Worm (Caenorhabditis elegans) whole organism, early embryonic: Measurements from ENCODE around the gene Y2H9A.4.

Source experiments
- B0310.2 ChIP-seq: sonication (generic microtip); optimal IDR thresholded peaks from 2 replicates; lab custom pipeline; 2016; ENCODE audit warnings: mild to moderate bottlenecking, missing genetic modification characterization, missing compliant biosample characterization
- F13C5.2 ChIP-seq: sonication (generic microtip); optimal IDR thresholded peaks from 2 replicates; lab custom pipeline; 2017; ENCODE audit warnings: mild to moderate bottlenecking, missing genetic modification characterization, inconsistent platforms, missing compliant biosample characterization
- aly-1 ChIP-seq: sonication (generic microtip); optimal IDR thresholded peaks from 2 replicates; lab custom pipeline; 2016; ENCODE audit warnings: missing genetic modification characterization, missing compliant biosample characterization
- ama-1 ChIP-seq: fragments of 150-350 bp; optimal IDR thresholded peaks from 2 replicates; lab custom pipeline; 2014
- ceh-13 ChIP-seq: fragments of 200-800 bp; sonication (Bioruptor generic); optimal IDR thresholded peaks from 2 replicates; lab custom pipeline; 2018; ENCODE audit warnings: mild to moderate bottlenecking, missing genetic modification characterization, missing compliant biosample characterization
- ceh-36 ChIP-seq: sonication (generic microtip); optimal IDR thresholded peaks from 2 replicates; lab custom pipeline; 2016; ENCODE audit warnings: missing genetic modification characterization, inconsistent platforms, missing compliant biosample characterization
- ets-7 ChIP-seq: sonication (generic microtip); optimal IDR thresholded peaks from 2 replicates; lab custom pipeline; 2016; ENCODE audit warnings: missing genotype, missing genetic modification characterization, missing compliant biosample characterization
- flt-1 ChIP-seq: fragments of 200-800 bp; sonication (Bioruptor generic); IDR thresholded peaks from 2 replicates; pipeline ENCODE4 v1.3.6; 2022; ENCODE audit warnings: missing genetic modification characterization, missing compliant biosample characterization
- hmbx-1 ChIP-seq: sonication (generic microtip); optimal IDR thresholded peaks from 2 replicates; lab custom pipeline; 2016; ENCODE audit warnings: mild to moderate bottlenecking, missing genetic modification characterization, missing compliant biosample characterization
- hmg-4 ChIP-seq: fragments of 200-800 bp; sonication (Bioruptor generic); optimal IDR thresholded peaks from 2 replicates; lab custom pipeline; 2018; ENCODE audit warnings: mild to moderate bottlenecking, missing genetic modification characterization, missing compliant biosample characterization
- hnd-1 ChIP-seq: sonication (generic microtip); optimal IDR thresholded peaks from 2 replicates; lab custom pipeline; 2016; ENCODE audit warnings: missing genetic modification characterization, missing compliant biosample characterization
- pes-1 ChIP-seq: fragments of 200-800 bp; sonication (Bioruptor generic); IDR thresholded peaks from 2 replicates; pipeline ENCODE4 v1.3.6; 2022; ENCODE audit warnings: missing genetic modification reagents, missing genetic modification characterization, missing compliant biosample characterization
- scrt-1 ChIP-seq: fragments of 200-800 bp; sonication (Bioruptor generic); IDR thresholded peaks from 2 replicates; pipeline ENCODE4 v1.3.6; 2022; ENCODE audit warnings: missing genetic modification characterization, missing compliant biosample characterization
- sea-1 ChIP-seq: fragments of 200-800 bp; sonication (Bioruptor generic); conservative IDR thresholded peaks from 2 replicates; pipeline ENCODE4 v1.3.6; 2022; ENCODE audit warnings: missing genetic modification characterization, missing compliant biosample characterization
- tbx-11 ChIP-seq: fragments of 200-800 bp; sonication (Bioruptor generic); IDR thresholded peaks from 2 replicates; pipeline ENCODE4 v1.3.6; 2022; ENCODE audit warnings: missing genetic modification characterization, missing compliant biosample characterization
- tbx-37 ChIP-seq: fragments of 200-800 bp; sonication (Bioruptor generic); conservative IDR thresholded peaks from 2 replicates; pipeline ENCODE4 v1.3.6; 2022; ENCODE audit warnings: missing genetic modification reagents, missing genetic modification characterization, missing compliant biosample characterization
- tra-4 ChIP-seq: sonication (generic microtip); optimal IDR thresholded peaks from 2 replicates; lab custom pipeline; 2017; ENCODE audit warnings: missing genetic modification characterization, missing compliant biosample characterization

The Y2H9A.4 gene

DNA sequence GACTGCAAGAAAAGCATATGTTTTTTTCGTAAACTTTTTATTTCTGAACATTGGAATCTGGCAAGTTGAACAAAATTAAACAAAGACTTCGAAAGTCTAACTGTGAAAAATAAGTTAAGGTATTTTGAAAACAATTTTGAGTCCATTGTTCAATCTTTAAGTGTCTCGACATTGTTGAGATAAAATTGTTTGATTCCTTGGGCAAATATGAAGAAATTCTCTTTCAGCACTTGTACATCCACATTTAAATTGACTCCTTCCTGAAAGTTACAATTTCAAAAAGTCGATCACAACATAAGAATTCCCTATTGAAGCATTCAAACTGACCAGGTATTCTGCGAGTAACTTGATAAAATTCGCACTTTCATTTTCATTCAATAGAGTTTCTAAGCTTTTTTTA lies 29.6 kb upstream of the Y2H9A.4 start:
- no peak for TF ChIP-seq tra-4
- no peak for TF ChIP-seq sea-1 (GFP tag; lab: Robert Waterston, UW)
- TF ChIP-seq ceh-36: no peak
- TF ChIP-seq scrt-1 (GFP tag; lab: Robert Waterston, UW): no peak
- TF ChIP-seq aly-1 (tag; lab: Kevin White, UChicago): no peak
- no peak for TF ChIP-seq ets-7 (tag; lab: Kevin White, UChicago)
- TF ChIP-seq hmg-4: no peak
- no peak for TF ChIP-seq tbx-37
- no peak for TF ChIP-seq hnd-1 (tag; lab: Kevin White, UChicago)
- TF ChIP-seq ceh-13 (GFP tag; lab: Kevin White, UChicago): no peak
- no peak for TF ChIP-seq B0310.2 (tag; lab: Kevin White, UChicago)
- TF ChIP-seq hmbx-1: no peak
- no peak for TF ChIP-seq pes-1
- no peak for TF ChIP-seq flt-1 (GFP tag; lab: Robert Waterston, UW)
- no peak for TF ChIP-seq tbx-11 (GFP tag; lab: Robert Waterston, UW)
- no peak for TF ChIP-seq F13C5.2
- no peak for TF ChIP-seq ama-1

DNA sequence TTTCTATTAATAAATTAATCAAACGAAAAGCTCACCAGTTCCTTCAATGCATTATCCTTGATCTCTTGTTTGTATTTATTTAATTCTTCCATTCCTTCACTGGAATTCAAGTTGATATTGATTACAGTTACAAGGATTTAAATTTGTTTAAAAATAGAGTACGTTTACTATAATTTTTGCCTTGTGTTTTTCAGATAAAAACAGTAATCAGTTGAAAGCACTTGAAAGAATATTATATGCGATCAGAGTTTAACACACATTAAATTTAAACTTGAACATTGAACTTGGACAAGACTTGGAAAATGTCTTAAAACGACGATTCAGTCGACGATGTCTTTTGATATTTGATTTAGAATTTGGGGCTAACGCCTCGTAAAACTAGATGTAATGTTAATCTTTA lies 28.2 kb upstream of the Y2H9A.4 start, which contains the start of gene F53F1.6:
F53F1.6 (minus strand) TSS at position 101 of the 400 bp plus-strand sequence.
- TF ChIP-seq ets-7 (tag; lab: Kevin White, UChicago): no peak
- TF ChIP-seq scrt-1 (GFP tag; lab: Robert Waterston, UW): no peak

ce11 chrV:13420640-13421039 lies 25.1 kb upstream of the Y2H9A.4 start, which contains the start of gene srv-8:
Gene srv-8 (minus strand): TSS chrV:13420740.
- TF ChIP-seq tbx-11 (GFP tag; lab: Robert Waterston, UW): no peak
- no peak for TF ChIP-seq hmbx-1

- TF ChIP-seq hmg-4: no peak
- no peak for TF ChIP-seq ets-7 (tag; lab: Kevin White, UChicago)
- TF ChIP-seq hnd-1 (tag; lab: Kevin White, UChicago): no peak
- TF ChIP-seq hmbx-1: no peak
- TF ChIP-seq tbx-11 (GFP tag; lab: Robert Waterston, UW): no peak
- TF ChIP-seq tbx-37: no peak
- no peak for TF ChIP-seq pes-1
- TF ChIP-seq ceh-36: no peak
- TF ChIP-seq tra-4: no peak
- no peak for TF ChIP-seq scrt-1 (GFP tag; lab: Robert Waterston, UW)
- no peak for TF ChIP-seq sea-1 (GFP tag; lab: Robert Waterston, UW)
- no peak for TF ChIP-seq ceh-13 (GFP tag; lab: Kevin White, UChicago)
- no peak for TF ChIP-seq aly-1 (tag; lab: Kevin White, UChicago)
- no peak for TF ChIP-seq flt-1 (GFP tag; lab: Robert Waterston, UW)
- TF ChIP-seq ama-1: no peak
- TF ChIP-seq F13C5.2: no peak
- no peak for TF ChIP-seq B0310.2 (tag; lab: Kevin White, UChicago)
These were observed 24.0 kb upstream of the Y2H9A.4 start for ce11 chrV:13421697-13422096.

DNA sequence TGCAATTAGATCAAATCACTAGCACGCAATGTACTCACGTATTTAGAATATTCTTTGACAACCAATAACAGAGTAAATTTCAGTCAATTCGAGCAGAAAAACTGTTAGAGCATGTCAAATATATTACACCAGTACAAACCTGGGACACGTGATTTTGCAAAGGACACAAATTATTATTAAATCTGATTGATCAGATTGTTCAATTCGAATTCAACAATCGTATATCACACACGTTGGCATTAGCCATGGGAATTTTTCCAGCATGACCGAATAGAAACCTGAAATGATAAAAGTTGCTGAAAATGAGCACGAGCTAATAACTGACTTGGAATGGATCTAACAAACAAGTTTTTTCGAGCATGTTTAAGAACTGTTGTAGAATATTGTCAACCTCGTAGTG lies 22.7 kb upstream of the Y2H9A.4 start, which contains the start of gene srv-9:
srv-9 (minus strand) TSS at position 101 of the 400 bp plus-strand sequence.
- TF ChIP-seq B0310.2 (tag; lab: Kevin White, UChicago): no peak
- no peak for TF ChIP-seq ceh-13 (GFP tag; lab: Kevin White, UChicago)
- no peak for TF ChIP-seq hnd-1 (tag; lab: Kevin White, UChicago)
- TF ChIP-seq hmbx-1: no peak
- TF ChIP-seq ets-7 (tag; lab: Kevin White, UChicago): no peak
- TF ChIP-seq tra-4: no peak
- no peak for TF ChIP-seq ama-1
- TF ChIP-seq flt-1 (GFP tag; lab: Robert Waterston, UW): no peak
- TF ChIP-seq sea-1 (GFP tag; lab: Robert Waterston, UW): no peak
- no peak for TF ChIP-seq scrt-1 (GFP tag; lab: Robert Waterston, UW)
- TF ChIP-seq ceh-36: no peak
- TF ChIP-seq F13C5.2: no peak
- no peak for TF ChIP-seq aly-1 (tag; lab: Kevin White, UChicago)
- no peak for TF ChIP-seq tbx-37
- TF ChIP-seq hmg-4: no peak

ce11 chrV:13423608-13424007 lies 22.1 kb upstream of the Y2H9A.4 start, which contains the start of gene srv-10:
Gene srv-10 (plus strand): TSS chrV:13423908.
- TF ChIP-seq pes-1 (no peak), ceh-36 (no peak), scrt-1 (GFP tag; lab: Robert Waterston, UW) (no peak), hnd-1 (tag; lab: Kevin White, UChicago) (no peak), ets-7 (tag; lab: Kevin White, UChicago) (no peak), ceh-13 (GFP tag; lab: Kevin White, UChicago) (no peak), F13C5.2 (no peak), tbx-37 (no peak), sea-1 (GFP tag; lab: Robert Waterston, UW) (no peak), hmg-4 (no peak), tbx-11 (GFP tag; lab: Robert Waterston, UW) (no peak), ama-1 (no peak)

ce11 chrV:13426764-13427163 lies 18.9 kb upstream of the Y2H9A.4 start, which contains the start of gene srd-18:
Gene srd-18 (minus strand): TSS chrV:13426864.
- no peak for TF ChIP-seq ceh-36

DNA sequence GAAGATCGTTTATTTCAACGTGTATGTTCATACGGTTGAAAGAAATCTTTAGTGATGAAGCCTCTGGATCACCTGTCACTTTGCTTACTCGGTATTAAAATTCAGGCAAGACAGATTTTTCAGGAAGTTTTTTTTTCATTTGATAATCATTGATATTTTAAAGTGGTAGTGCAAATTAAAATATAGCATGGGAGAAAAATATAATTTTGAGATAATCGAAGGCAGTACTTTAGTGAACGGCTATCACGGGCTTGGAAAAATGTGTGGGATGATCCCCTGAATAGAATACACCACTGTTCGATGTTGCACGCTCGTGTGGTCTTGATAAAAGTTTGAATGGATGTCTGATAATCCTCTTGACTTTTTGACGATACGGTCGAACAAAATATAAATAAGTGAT lies 18.3 kb upstream of the Y2H9A.4 start:
- no peak for TF ChIP-seq ceh-36

ce11 chrV:13428660-13429059 lies 17.0 kb upstream of the Y2H9A.4 start, which contains the start of gene srd-19:
Gene srd-19 (minus strand): TSS chrV:13428760.
- TF ChIP-seq hmbx-1 (no peak), tbx-37 (no peak), F13C5.2 (no peak), tbx-11 (GFP tag; lab: Robert Waterston, UW) (no peak)
